ENCODE assay signal across 1 fruit fly cellular context in genomic region chr3R:12628395-12628928, dm6.
TF ChIP-seq lines count a peak whose summit lies in the region.

No protein-coding gene starts in this region.

TF ChIP-seq in whole organism, embryonic, 481 proteins besides CTCF, POLR2A, EP300 and RAD21 (continued from another document):
- TF ChIP-seq CG14860 (GFP tag; IDR thresholded peaks at IDR 0.05; lab: Robert Waterston, UW; ENCODE audit: partially characterized antibody) (no peak), dmrt99B (tag; optimal IDR thresholded peaks at IDR 0.05; lab: Kevin White, UChicago) (no peak), CG9876 (GFP tag; optimal IDR thresholded peaks at IDR 0.05; lab: Kevin White, UChicago) (no peak), CG10267 (tag; optimal IDR thresholded peaks at IDR 0.05; lab: Kevin White, UChicago) (no peak), danr (GFP tag; IDR thresholded peaks at IDR 0.05; lab: Robert Waterston, UW) (no peak), kni (GFP tag; optimal IDR thresholded peaks at IDR 0.05; lab: Kevin White, UChicago) (peak; percentile 27), peb (GFP tag; IDR thresholded peaks at IDR 0.05; lab: Robert Waterston, UW) (no peak), CG17612 (GFP tag; IDR thresholded peaks at IDR 0.05; lab: Robert Waterston, UW) (no peak), disco-r (GFP tag; optimal IDR thresholded peaks at IDR 0.05; lab: Kevin White, UChicago) (no peak), CG17385 (GFP tag; optimal IDR thresholded peaks at IDR 0.05; lab: Kevin White, UChicago) (no peak), CG11560 (tag; IDR thresholded peaks at IDR 0.05; lab: Robert Waterston, UW) (no peak), CG8944 (GFP tag; optimal IDR thresholded peaks at IDR 0.05; lab: Kevin White, UChicago) (no peak), zfh2 (GFP tag; optimal IDR thresholded peaks at IDR 0.05; lab: Kevin White, UChicago) (no peak), sob (GFP tag; IDR thresholded peaks at IDR 0.05; lab: Robert Waterston, UW) (no peak), Hey (tag; optimal IDR thresholded peaks at IDR 0.05; lab: Kevin White, UChicago) (no peak), sens (GFP tag; lab: Kevin White, UChicago) (peak; percentile 39), fd102C (GFP tag; optimal IDR thresholded peaks at IDR 0.05; lab: Kevin White, UChicago) (no peak), wor (GFP tag; IDR thresholded peaks at IDR 0.05; lab: Robert Waterston, UW) (no peak), schlank (tag; optimal IDR thresholded peaks at IDR 0.05; lab: Kevin White, UChicago) (no peak), Opbp (GFP tag; IDR thresholded peaks at IDR 0.05; lab: Robert Waterston, UW; ENCODE audit: partially characterized antibody) (no peak), CG16815 (GFP tag; optimal IDR thresholded peaks at IDR 0.05; lab: Kevin White, UChicago) (no peak), CG6791 (GFP tag; IDR thresholded peaks at IDR 0.05; lab: Robert Waterston, UW; ENCODE audit: partially characterized antibody) (no peak), Hand (GFP tag; optimal IDR thresholded peaks at IDR 0.05; lab: Kevin White, UChicago) (peak; percentile 6), CG5953 (GFP tag; IDR thresholded peaks at IDR 0.05; lab: Robert Waterston, UW) (no peak), CG16863 (GFP tag; optimal IDR thresholded peaks at IDR 0.05; lab: Kevin White, UChicago) (no peak), Aef1 (GFP tag; IDR thresholded peaks at IDR 0.05; lab: Robert Waterston, UW) (no peak), Hr3 (GFP tag; optimal IDR thresholded peaks at IDR 0.05; lab: Kevin White, UChicago) (no peak), CG7745 (tag; optimal IDR thresholded peaks at IDR 0.05; lab: Kevin White, UChicago) (no peak), Jarid2 (GFP tag; optimal IDR thresholded peaks at IDR 0.05; lab: Kevin White, UChicago) (no peak), kay (GFP tag; optimal IDR thresholded peaks at IDR 0.05; lab: Kevin White, UChicago) (no peak), Poxn (GFP tag; IDR thresholded peaks at IDR 0.05; lab: Robert Waterston, UW) (no peak), Usf (GFP tag; optimal IDR thresholded peaks at IDR 0.05; lab: Kevin White, UChicago) (no peak), psq (GFP tag; optimal IDR thresholded peaks at IDR 0.05; lab: Kevin White, UChicago) (no peak), CoRest (tag; optimal IDR thresholded peaks at IDR 0.05; lab: Kevin White, UChicago) (no peak), Hr78 (GFP tag; optimal IDR thresholded peaks at IDR 0.05; lab: Kevin White, UChicago) (peak in 1 of 2 experiments; percentile 34), CG10147 (GFP tag; optimal IDR thresholded peaks at IDR 0.05; lab: Kevin White, UChicago) (no peak), CG32767 (GFP tag; IDR thresholded peaks at IDR 0.05; lab: Robert Waterston, UW) (no peak), CG2120 (GFP tag; optimal IDR thresholded peaks at IDR 0.05; lab: Kevin White, UChicago) (no peak), chm (GFP tag; IDR thresholded peaks at IDR 0.05; lab: Robert Waterston, UW) (no peak), CG10274 (GFP tag; optimal IDR thresholded peaks at IDR 0.05; lab: Kevin White, UChicago) (no peak), HLH3B (GFP tag; IDR thresholded peaks at IDR 0.05; lab: Robert Waterston, UW) (no peak), cg (GFP tag; optimal IDR thresholded peaks at IDR 0.05; lab: Kevin White, UChicago) (peak; percentile 86), exex (tag; optimal IDR thresholded peaks at IDR 0.05; lab: Kevin White, UChicago) (no peak), pum (GFP tag; optimal IDR thresholded peaks at IDR 0.05; lab: Kevin White, UChicago) (no peak), Chrac-16 (GFP tag; optimal IDR thresholded peaks at IDR 0.05; lab: Kevin White, UChicago) (no peak), BEAF-32 (GFP tag; optimal IDR thresholded peaks at IDR 0.05; lab: Kevin White, UChicago) (no peak), stwl (tag; optimal IDR thresholded peaks at IDR 0.05; lab: Kevin White, UChicago) (no peak), CG14667 (GFP tag; IDR thresholded peaks at IDR 0.05; lab: Robert Waterston, UW) (no peak), CG3995 (GFP tag; optimal IDR thresholded peaks at IDR 0.05; lab: Kevin White, UChicago) (peak; percentile 95), Dbx (GFP tag; IDR thresholded peaks at IDR 0.05; lab: Robert Waterston, UW) (no peak), Adf1 (GFP tag; IDR thresholded peaks at IDR 0.05; lab: Robert Waterston, UW) (no peak), CG11085 (GFP tag; IDR thresholded peaks at IDR 0.05; lab: Robert Waterston, UW) (no peak), Sry-β (GFP tag; optimal IDR thresholded peaks at IDR 0.05; lab: Kevin White, UChicago) (peak; percentile 33), CG8765 (GFP tag; IDR thresholded peaks at IDR 0.05; lab: Robert Waterston, UW) (no peak), CG13624 (GFP tag; optimal IDR thresholded peaks at IDR 0.05; lab: Kevin White, UChicago) (no peak), inv (GFP tag; IDR thresholded peaks at IDR 0.05; lab: Robert Waterston, UW; ENCODE audit: partially characterized antibody) (no peak), CG8478 (optimal IDR thresholded peaks at IDR 0.05; lab: Kevin White, UChicago) (peak; percentile 91), gcm (GFP tag; optimal IDR thresholded peaks at IDR 0.05; lab: Kevin White, UChicago) (peak; percentile 79), grn (GFP tag; optimal IDR thresholded peaks at IDR 0.05; lab: Kevin White, UChicago) (no peak), hth (optimal IDR thresholded peaks at IDR 0.05; lab: Kevin White, UChicago) (no peak), CG14965 (GFP tag; optimal IDR thresholded peaks at IDR 0.05; lab: Kevin White, UChicago; ENCODE audit: borderline replicate concordance) (no peak), Rx (GFP tag; IDR thresholded peaks at IDR 0.05; lab: Robert Waterston, UW) (no peak), CG17328 (GFP tag; IDR thresholded peaks at IDR 0.05; lab: Robert Waterston, UW) (no peak)
TF ChIP-seq in whole organism, embryonic: peak in this region for 13.
